Worm (Caenorhabditis elegans) whole organism, L2 larva: Measurements from ENCODE around the gene F21C10.7.

Experiments used
- C34F6.9 ChIP-seq: fragments of 150-350 bp; optimal IDR thresholded peaks from 2 replicates; lab custom pipeline; 2014; ENCODE audit warnings: missing biosample characterization, missing genetic modification characterization
- F13H6.1 ChIP-seq: sonication (generic microtip); optimal IDR thresholded peaks from 2 replicates; lab custom pipeline; 2016; ENCODE audit warnings: missing genetic modification characterization, missing compliant biosample characterization
- R02D3.7 ChIP-seq: fragments of 150-350 bp; optimal IDR thresholded peaks from 2 replicates; lab custom pipeline; 2014; ENCODE audit warnings: missing biosample characterization, missing genetic modification characterization
- Y55F3AM.14 ChIP-seq: fragments of 200-800 bp; sonication (Bioruptor generic); optimal IDR thresholded peaks from 2 replicates; lab custom pipeline; 2018; ENCODE audit warnings: mild to moderate bottlenecking, missing genetic modification characterization, missing compliant biosample characterization
- alr-1 ChIP-seq: fragments of 150-350 bp; optimal IDR thresholded peaks from 2 replicates; lab custom pipeline; 2014; ENCODE audit warnings: missing biosample characterization, missing genetic modification characterization
- aly-2 ChIP-seq: fragments of 150-350 bp; optimal IDR thresholded peaks from 2 replicates; lab custom pipeline; 2014; ENCODE audit warnings: missing biosample characterization, missing genetic modification characterization
- ama-1 ChIP-seq: fragments of 150-350 bp; optimal IDR thresholded peaks from 2 replicates; lab custom pipeline; 2018; ENCODE audit warnings: inconsistent platforms
- blmp-1 ChIP-seq: sonication (generic microtip); optimal IDR thresholded peaks from 2 replicates; lab custom pipeline; 2017; ENCODE audit warnings: missing genetic modification characterization, mild to moderate bottlenecking, missing compliant biosample characterization, antibody characterized with exemption, moderate library complexity; ENCODE audit not compliant: insufficient read depth
- ceh-16 ChIP-seq: fragments of 150-350 bp; optimal IDR thresholded peaks from 2 replicates; lab custom pipeline; 2014; ENCODE audit warnings: missing biosample characterization, missing genetic modification characterization
- crh-2 ChIP-seq: sonication (generic microtip); optimal IDR thresholded peaks from 2 replicates; lab custom pipeline; 2017; ENCODE audit warnings: missing biosample characterization, missing genetic modification characterization
- egl-27 ChIP-seq: sonication (generic microtip); optimal IDR thresholded peaks from 3 replicates; lab custom pipeline; 2017; ENCODE audit warnings: missing biosample characterization, missing genetic modification reagents, missing genetic modification characterization
- fos-1 ChIP-seq: fragments of 150-350 bp; optimal IDR thresholded peaks from 2 replicates; lab custom pipeline; 2014; ENCODE audit warnings: missing biosample characterization, missing genetic modification characterization
- gmeb-1 ChIP-seq: fragments of 150-350 bp; optimal IDR thresholded peaks from 2 replicates; lab custom pipeline; 2014; ENCODE audit warnings: missing biosample characterization, missing genetic modification characterization
- lin-13 ChIP-seq: fragments of 150-350 bp; optimal IDR thresholded peaks from 2 replicates; lab custom pipeline; 2014; ENCODE audit warnings: missing biosample characterization, missing genetic modification reagents, missing genetic modification characterization
- lin-39 ChIP-seq: fragments of 150-350 bp; optimal IDR thresholded peaks from 2 replicates; lab custom pipeline; 2014; ENCODE audit warnings: missing biosample characterization, missing genetic modification reagents, missing genetic modification characterization
- lsy-2 ChIP-seq, 2 experiments: fragments of 150-350 bp in 1 of 2; sonication (generic microtip) in 1 of 2; optimal IDR thresholded peaks; 2 replicates each; lab custom pipeline; 2014 to 2017; ENCODE audit warnings: missing biosample characterization in 2 of 2, missing genetic modification characterization in 2 of 2
- mab-5 ChIP-seq: fragments of 150-350 bp; optimal IDR thresholded peaks from 2 replicates; lab custom pipeline; 2014; ENCODE audit warnings: missing biosample characterization, missing genetic modification characterization
- mbf-1 ChIP-seq: sonication (generic microtip); optimal IDR thresholded peaks from 2 replicates; lab custom pipeline; 2017; ENCODE audit warnings: missing biosample characterization, missing genetic modification characterization
- mdl-1 ChIP-seq, 2 experiments: fragments of 150-350 bp in 1 of 2; sonication (generic microtip) in 1 of 2; optimal IDR thresholded peaks; 2 replicates each; lab custom pipeline; 2017; ENCODE audit warnings: missing biosample characterization in 2 of 2, missing genetic modification characterization in 2 of 2
- nhr-11 ChIP-seq: fragments of 150-350 bp; optimal IDR thresholded peaks from 2 replicates; lab custom pipeline; 2014; ENCODE audit warnings: missing biosample characterization, missing genetic modification characterization
- nhr-12 ChIP-seq: fragments of 150-350 bp; optimal IDR thresholded peaks from 2 replicates; lab custom pipeline; 2014; ENCODE audit warnings: missing biosample characterization, missing genetic modification characterization
- nhr-129 ChIP-seq: fragments of 150-350 bp; optimal IDR thresholded peaks from 2 replicates; lab custom pipeline; 2014; ENCODE audit warnings: missing biosample characterization, missing genetic modification characterization
- nhr-21 ChIP-seq: fragments of 150-350 bp; optimal IDR thresholded peaks from 2 replicates; lab custom pipeline; 2014; ENCODE audit warnings: missing biosample characterization, missing genetic modification characterization
- nhr-23 ChIP-seq: fragments of 150-350 bp; optimal IDR thresholded peaks from 2 replicates; lab custom pipeline; 2014; ENCODE audit warnings: missing biosample characterization, missing genetic modification reagents, missing genetic modification characterization
- nhr-237 ChIP-seq: fragments of 150-350 bp; optimal IDR thresholded peaks from 2 replicates; lab custom pipeline; 2014; ENCODE audit warnings: missing biosample characterization, missing genetic modification characterization
- nhr-25 ChIP-seq: fragments of 150-350 bp; sonication (generic microtip); optimal IDR thresholded peaks from 3 replicates; lab custom pipeline; 2014; ENCODE audit warnings: missing biosample characterization, missing genetic modification characterization
- nhr-6 ChIP-seq: fragments of 150-350 bp; optimal IDR thresholded peaks from 2 replicates; lab custom pipeline; 2014; ENCODE audit warnings: missing biosample characterization, missing genetic modification characterization
- nhr-77 ChIP-seq: fragments of 150-350 bp; optimal IDR thresholded peaks from 2 replicates; lab custom pipeline; 2014; ENCODE audit warnings: missing biosample characterization, missing genetic modification characterization
- peb-1 ChIP-seq: fragments of 150-350 bp; optimal IDR thresholded peaks from 2 replicates; lab custom pipeline; 2014; ENCODE audit warnings: missing biosample characterization, missing genetic modification characterization
- sem-4 ChIP-seq: fragments of 150-350 bp; optimal IDR thresholded peaks from 2 replicates; lab custom pipeline; 2014; ENCODE audit warnings: missing biosample characterization, missing genetic modification reagents, missing genetic modification characterization
- sma-3 ChIP-seq: sonication (generic microtip); optimal IDR thresholded peaks from 2 replicates; lab custom pipeline; 2016; ENCODE audit warnings: missing genetic modification reagents, missing genetic modification characterization, missing compliant biosample characterization
- sma-9 ChIP-seq, 2 experiments: fragments of 150-350 bp in 1 of 2; sonication (generic microtip) in 1 of 2; optimal IDR thresholded peaks; 2 replicates each; lab custom pipeline; 2014 to 2016; ENCODE audit warnings: missing genetic modification characterization in 2 of 2, mild to moderate bottlenecking in 1 of 2, missing biosample characterization in 1 of 2, missing compliant biosample characterization in 1 of 2, missing genetic modification reagents in 1 of 2, moderate library complexity in 1 of 2
- snpc-4 ChIP-seq: fragments of 150-350 bp; optimal IDR thresholded peaks from 2 replicates; lab custom pipeline; 2014; ENCODE audit warnings: missing biosample characterization, missing genetic modification characterization
- unc-39 ChIP-seq: fragments of 150-350 bp; optimal IDR thresholded peaks from 2 replicates; lab custom pipeline; 2014; ENCODE audit warnings: missing biosample characterization, missing genetic modification characterization
- unc-55 ChIP-seq: fragments of 150-350 bp; sonication (generic microtip); optimal IDR thresholded peaks from 3 replicates; lab custom pipeline; 2014; ENCODE audit warnings: missing biosample characterization, missing genetic modification reagents, missing genetic modification characterization
- unc-62 ChIP-seq: fragments of 150-350 bp; optimal IDR thresholded peaks from 2 replicates; lab custom pipeline; 2014; ENCODE audit warnings: missing biosample characterization, missing genetic modification reagents, missing genetic modification characterization
- ztf-1 ChIP-seq: fragments of 200-800 bp; sonication (Bioruptor generic); conservative IDR thresholded peaks from 2 replicates; pipeline ENCODE4 v1.3.6; 2022; ENCODE audit warnings: missing genetic modification characterization, missing compliant biosample characterization
- ztf-11 ChIP-seq: sonication (generic microtip); optimal IDR thresholded peaks from 2 replicates; lab custom pipeline; 2017; ENCODE audit warnings: missing biosample characterization, missing genetic modification characterization
- ztf-4 ChIP-seq: fragments of 150-350 bp; optimal IDR thresholded peaks from 2 replicates; lab custom pipeline; 2014; ENCODE audit warnings: missing biosample characterization, missing genetic modification characterization

Gene F21C10.7

ce11 chrV:9069680-9070079 lies 42.9 kb upstream of the F21C10.7 start, which contains the start of gene T27E4.5:
Gene T27E4.5, minus strand, starts transcription at chrV:9069780.
- TF ChIP-seq nhr-25 (no peak), ztf-1 (GFP tag; lab: Robert Waterston, UW) (no peak), sem-4 (no peak), nhr-11 (tag; lab: Kevin White, UChicago) (no peak), unc-39 (tag; lab: Kevin White, UChicago) (no peak), ztf-11 (tag; lab: Kevin White, UChicago) (no peak), nhr-77 (tag; lab: Kevin White, UChicago) (no peak), nhr-12 (tag; lab: Kevin White, UChicago) (no peak), sma-9 (GFP tag; optimal IDR thresholded peaks at IDR 0.05; lab: Kevin White, UChicago) (no peak), sma-9 (tag; optimal IDR thresholded peaks at IDR 0.05; lab: Kevin White, UChicago) (no peak), lsy-2 (tag; optimal IDR thresholded peaks at IDR 0.05; lab: Kevin White, UChicago) (no peak), lin-13 (no peak), nhr-237 (tag; lab: Kevin White, UChicago) (no peak), peb-1 (tag; lab: Kevin White, UChicago) (no peak), lin-39 (tag; lab: Kevin White, UChicago) (no peak), mab-5 (tag; lab: Kevin White, UChicago) (no peak), ztf-4 (tag; lab: Kevin White, UChicago) (no peak), nhr-21 (tag; lab: Kevin White, UChicago) (no peak), nhr-23 (tag; lab: Kevin White, UChicago) (no peak), nhr-6 (tag; lab: Kevin White, UChicago) (no peak)

ce11 chrV:9073322-9074038 lies 39.1 kb upstream of the F21C10.7 start, which contains the start of gene oac-50:
Gene oac-50, minus strand, starts transcription at chrV:9073540.
- TF ChIP-seq nhr-23 (tag; lab: Kevin White, UChicago) (no peak), alr-1 (no peak), sma-3 (no peak), ama-1 (lab: Kevin White, UChicago) (no peak), nhr-21 (tag; lab: Kevin White, UChicago) (no peak), egl-27 (tag; lab: Kevin White, UChicago) (no peak), nhr-11 (tag; lab: Kevin White, UChicago) (no peak), snpc-4 (tag; lab: Kevin White, UChicago) (no peak), gmeb-1 (tag; lab: Kevin White, UChicago) (no peak), F13H6.1 (peak; percentile 27), Y55F3AM.14 (GFP tag; lab: Kevin White, UChicago) (no peak), sma-9 (GFP tag; optimal IDR thresholded peaks at IDR 0.05; lab: Kevin White, UChicago) (peak; percentile 2), sma-9 (tag; optimal IDR thresholded peaks at IDR 0.05; lab: Kevin White, UChicago) (no peak), mab-5 (tag; lab: Kevin White, UChicago) (no peak), crh-2 (tag; lab: Kevin White, UChicago) (no peak)

ce11 chrV:9074360-9074834 lies 38.2 kb upstream of the F21C10.7 start:
- TF ChIP-seq ztf-4 (tag; lab: Kevin White, UChicago) (peak; percentile 19), nhr-129 (tag; lab: Kevin White, UChicago) (peak; percentile 11), ztf-1 (GFP tag; lab: Robert Waterston, UW) (no peak), unc-55 (GFP tag; lab: Kevin White, UChicago) (no peak), nhr-25 (peak; percentile 0), R02D3.7 (tag; lab: Kevin White, UChicago) (no peak), crh-2 (tag; lab: Kevin White, UChicago) (peak; percentile 38), blmp-1 (tag; lab: Kevin White, UChicago) (peak; percentile 7), nhr-6 (tag; lab: Kevin White, UChicago) (peak; percentile 36), C34F6.9 (no peak), mbf-1 (no peak), nhr-237 (tag; lab: Kevin White, UChicago) (no peak), aly-2 (no peak), nhr-11 (tag; lab: Kevin White, UChicago) (no peak), sma-9 (GFP tag; optimal IDR thresholded peaks at IDR 0.05; lab: Kevin White, UChicago) (peak; percentile 35), sma-9 (tag; optimal IDR thresholded peaks at IDR 0.05; lab: Kevin White, UChicago) (no peak), sma-3 (peak; percentile 46), fos-1 (no peak), ama-1 (lab: Kevin White, UChicago) (peak; percentile 73), nhr-12 (tag; lab: Kevin White, UChicago) (no peak), mdl-1 (tag; optimal IDR thresholded peaks at IDR 0.05; lab: Kevin White, UChicago) (peak in 1 of 2 experiments; percentile 6), lin-39 (tag; lab: Kevin White, UChicago) (no peak), unc-62 (GFP tag; lab: Kevin White, UChicago) (no peak), nhr-21 (tag; lab: Kevin White, UChicago) (peak; percentile 13), ceh-16 (tag; lab: Kevin White, UChicago) (no peak), lsy-2 (tag; optimal IDR thresholded peaks at IDR 0.05; lab: Kevin White, UChicago) (peak in 1 of 2 experiments; percentile 37)
